Fruit fly (Drosophila melanogaster) S2 (cell line): ENCODE measurements around the gene Nup37.

Source experiments
- CG8478 ChIP-seq: fragments of >200 bp; optimal IDR thresholded peaks from 2 replicates; lab custom pipeline; 2018
- CTCF ChIP-seq, 2 experiments: fragments of >200 bp; optimal IDR thresholded peaks; 2 replicates each; lab custom pipeline; 2018

- TF ChIP-seq CG8478 (lab: Kevin White, UChicago) (no peak), CTCF (optimal IDR thresholded peaks at IDR 0.05; lab: Kevin White, UChicago) (no peak)
Observed at dm6 chr3R:25209207-25209606, 38.3 kb upstream of the Nup37 start.
